Fruit fly (Drosophila melanogaster) whole organism, embryonic: ENCODE measurements around the gene Rh2.
A peak's percentile ranks its signal among the peaks of the same experiment; 100 is the strongest.

Experiments
- ATbp ChIP-seq: fragments of 200-800 bp; sonication (Bioruptor generic); optimal IDR thresholded peaks from 2 replicates; lab custom pipeline; 2017; ENCODE audit warnings: missing biosample characterization, mild to moderate bottlenecking, missing genetic modification characterization, missing genetic modification reagents
- Awh ChIP-seq: fragments of 200-800 bp; sonication (Bioruptor generic); IDR thresholded peaks from 2 replicates; pipeline ENCODE4, ENCODE4 v1.3.6; 2022; ENCODE audit warnings: missing biosample characterization, missing genetic modification characterization
- B-H1 ChIP-seq: fragments of 200-800 bp; sonication (Bioruptor generic); IDR thresholded peaks from 3 replicates; pipeline ENCODE4 v1.3.6; 2022; ENCODE audit warnings: missing biosample characterization, missing genetic modification characterization
- CG10274 ChIP-seq: fragments of 200-800 bp; sonication (Bioruptor generic); optimal IDR thresholded peaks from 3 replicates; lab custom pipeline; 2017; ENCODE audit warnings: missing biosample characterization, mild to moderate bottlenecking, missing genetic modification characterization
- CG11456 ChIP-seq: fragments of 200-800 bp; sonication (Bioruptor generic); IDR thresholded peaks from 3 replicates; pipeline ENCODE4 v1.3.6; 2022; ENCODE audit warnings: missing biosample characterization, missing genetic modification characterization
- CG11696 ChIP-seq: fragments of 200-800 bp; sonication (Bioruptor generic); IDR thresholded peaks from 2 replicates; pipeline ENCODE4 v1.3.6; 2022; ENCODE audit warnings: missing biosample characterization, missing genetic modification characterization
- CG12391 ChIP-seq: fragments of 200-800 bp; sonication (Bioruptor generic); optimal IDR thresholded peaks from 3 replicates; lab custom pipeline; 2018; ENCODE audit warnings: missing biosample characterization, mild to moderate bottlenecking, missing genetic modification characterization, moderate library complexity
- CG15011 ChIP-seq: fragments of 200-800 bp; sonication (Bioruptor generic); optimal IDR thresholded peaks from 3 replicates; lab custom pipeline; 2018; ENCODE audit warnings: missing biosample characterization, mild to moderate bottlenecking, missing genetic modification characterization
- CG1602 ChIP-seq: fragments of 200-800 bp; sonication (Bioruptor generic); optimal IDR thresholded peaks from 3 replicates; lab custom pipeline; 2016; ENCODE audit warnings: missing biosample characterization, missing genetic modification characterization
- CG17328 ChIP-seq: fragments of 200-800 bp; sonication (Bioruptor generic); IDR thresholded peaks from 2 replicates; pipeline ENCODE4 v1.3.6; 2022; ENCODE audit warnings: missing biosample characterization, missing genetic modification characterization
- CG17359 ChIP-seq: fragments of 200-800 bp; sonication (Bioruptor generic); optimal IDR thresholded peaks from 3 replicates; lab custom pipeline; 2018; ENCODE audit warnings: missing biosample characterization, mild to moderate bottlenecking, missing genetic modification characterization, moderate library complexity
- CG17912 ChIP-seq: fragments of 200-800 bp; sonication (Bioruptor generic); optimal IDR thresholded peaks from 2 replicates; lab custom pipeline; 2018; ENCODE audit warnings: missing biosample characterization, mild to moderate bottlenecking, missing genetic modification characterization
- CG2202 ChIP-seq: fragments of 200-800 bp; sonication (Bioruptor generic); optimal IDR thresholded peaks from 2 replicates; lab custom pipeline; 2018; ENCODE audit warnings: missing biosample characterization, mild to moderate bottlenecking, missing genetic modification characterization
- CG30020 ChIP-seq: fragments of 200-800 bp; optimal IDR thresholded peaks from 2 replicates; lab custom pipeline; 2019; ENCODE audit warnings: missing biosample characterization, mild to moderate bottlenecking, missing genetic modification characterization, moderate library complexity
- CG3838 ChIP-seq: fragments of 200-800 bp; sonication (Bioruptor generic); optimal IDR thresholded peaks from 3 replicates; lab custom pipeline; 2016; ENCODE audit warnings: missing biosample characterization, missing genetic modification characterization
- CG6854 ChIP-seq: fragments of 200-800 bp; sonication (Bioruptor generic); optimal IDR thresholded peaks from 3 replicates; lab custom pipeline; 2017; ENCODE audit warnings: missing biosample characterization, mild to moderate bottlenecking, missing genetic modification characterization
- CG8281 ChIP-seq: fragments of 200-800 bp; sonication (Bioruptor generic); optimal IDR thresholded peaks from 2 replicates; lab custom pipeline; 2018; ENCODE audit warnings: missing biosample characterization, mild to moderate bottlenecking, missing genetic modification characterization, moderate library complexity
- CG8359 ChIP-seq: fragments of 200-800 bp; sonication (Bioruptor generic); optimal IDR thresholded peaks from 2 replicates; lab custom pipeline; 2017; ENCODE audit warnings: missing biosample characterization, mild to moderate bottlenecking, missing genetic modification characterization, borderline replicate concordance
- CG8765 ChIP-seq: fragments of 200-800 bp; sonication (Bioruptor generic); IDR thresholded peaks from 2 replicates; pipeline ENCODE4 v1.3.6; 2022; ENCODE audit warnings: missing biosample characterization, missing genetic modification characterization
- CG9876 ChIP-seq: fragments of 200-800 bp; sonication (Bioruptor generic); optimal IDR thresholded peaks from 2 replicates; lab custom pipeline; 2016; ENCODE audit warnings: missing biosample characterization, missing genetic modification characterization
- Fer1 ChIP-seq: fragments of 200-800 bp; sonication (Bioruptor generic); optimal IDR thresholded peaks from 2 replicates; lab custom pipeline; 2017; ENCODE audit warnings: missing biosample characterization, mild to moderate bottlenecking, missing genetic modification characterization
- HmgZ ChIP-seq: fragments of 200-800 bp; sonication (Bioruptor generic); optimal IDR thresholded peaks from 2 replicates; lab custom pipeline; 2018; ENCODE audit warnings: missing biosample characterization, mild to moderate bottlenecking, missing genetic modification characterization
- Mes4 ChIP-seq: fragments of 200-800 bp; sonication (Bioruptor generic); optimal IDR thresholded peaks from 2 replicates; lab custom pipeline; 2016; ENCODE audit warnings: missing biosample characterization, missing genetic modification characterization
- NC2α ChIP-seq: fragments of 200-800 bp; sonication (Bioruptor generic); optimal IDR thresholded peaks from 2 replicates; lab custom pipeline; 2016; ENCODE audit warnings: missing biosample characterization, missing genetic modification characterization
- Optix ChIP-seq: fragments of 200-800 bp; sonication (Bioruptor generic); IDR thresholded peaks from 3 replicates; pipeline ENCODE4 v1.3.6; 2022; ENCODE audit warnings: missing biosample characterization, missing genetic modification characterization
- Tbp ChIP-seq: fragments of >200 bp; optimal IDR thresholded peaks from 2 replicates; lab custom pipeline; 2018; ENCODE audit warnings: missing biosample characterization, missing genetic modification characterization
- bab2 ChIP-seq: fragments of 200-800 bp; sonication (Bioruptor generic); optimal IDR thresholded peaks from 2 replicates; lab custom pipeline; 2016; ENCODE audit warnings: missing biosample characterization, missing genetic modification characterization
- chif ChIP-seq, 2 experiments: fragments of 200-800 bp; sonication (Bioruptor generic); optimal IDR thresholded peaks; 3 replicates each; lab custom pipeline; 2016; ENCODE audit warnings: missing biosample characterization in 2 of 2, missing genetic modification characterization in 2 of 2
- disco-r ChIP-seq: fragments of 200-800 bp; sonication (Bioruptor generic); optimal IDR thresholded peaks from 2 replicates; lab custom pipeline; 2016; ENCODE audit warnings: missing biosample characterization, missing genetic modification characterization
- dpn ChIP-seq, 2 experiments: fragments of 200-800 bp; sonication (Bioruptor generic); optimal IDR thresholded peaks; 3 replicates each; lab custom pipeline; 2016; ENCODE audit warnings: missing biosample characterization in 2 of 2, missing genetic modification characterization in 2 of 2
- ems ChIP-seq: fragments of 200-800 bp; sonication (Bioruptor generic); optimal IDR thresholded peaks from 3 replicates; lab custom pipeline; 2016; ENCODE audit warnings: missing biosample characterization, missing genetic modification characterization
- esg ChIP-seq: fragments of 200-800 bp; sonication (Bioruptor generic); conservative IDR thresholded peaks from 2 replicates; pipeline ENCODE4 v1.3.6; 2022; ENCODE audit warnings: missing biosample characterization, missing genetic modification characterization
- fru ChIP-seq: fragments of >200 bp; optimal IDR thresholded peaks from 2 replicates; lab custom pipeline; 2017
- gem ChIP-seq: fragments of 200-800 bp; sonication (Bioruptor generic); optimal IDR thresholded peaks from 2 replicates; lab custom pipeline; 2019; ENCODE audit warnings: missing biosample characterization, mild to moderate bottlenecking, missing genetic modification characterization, moderate library complexity
- gt ChIP-seq: fragments of 200-800 bp; sonication (Bioruptor generic); IDR thresholded peaks from 2 replicates; pipeline ENCODE4 v1.3.6; 2022; ENCODE audit warnings: missing biosample characterization, missing genetic modification characterization
- hkb ChIP-seq, 2 experiments: fragments of 200-800 bp in 1 of 2; fragments of >200 bp in 1 of 2; sonication (Bioruptor generic) in 1 of 2; IDR thresholded peaks in 1 of 2; optimal IDR thresholded peaks in 1 of 2; 2 replicates each; pipeline versions ENCODE4 v1.3.6 to Lab custom; 2017 to 2022; ENCODE audit warnings: missing biosample characterization in 1 of 2, missing genetic modification characterization in 1 of 2
- insv ChIP-seq, 2 experiments: fragments of 200-800 bp; sonication (Bioruptor generic); optimal IDR thresholded peaks; 3 replicates each; lab custom pipeline; 2016 to 2018; ENCODE audit warnings: missing biosample characterization in 2 of 2, missing genetic modification characterization in 2 of 2
- lab ChIP-seq: fragments of 200-800 bp; sonication (Bioruptor generic); optimal IDR thresholded peaks from 3 replicates; lab custom pipeline; 2017; ENCODE audit warnings: missing biosample characterization, missing genetic modification characterization, mild to moderate bottlenecking, moderate library complexity, missing genetic modification reagents
- luna ChIP-seq: fragments of 200-800 bp; sonication (Bioruptor generic); optimal IDR thresholded peaks from 2 replicates; lab custom pipeline; 2016; ENCODE audit warnings: missing biosample characterization, missing genetic modification characterization
- pum ChIP-seq: fragments of 200-800 bp; sonication (Bioruptor generic); optimal IDR thresholded peaks from 2 replicates; lab custom pipeline; 2016; ENCODE audit warnings: missing biosample characterization, missing genetic modification characterization
- run ChIP-seq: fragments of 200-800 bp; sonication (Bioruptor generic); optimal IDR thresholded peaks from 3 replicates; lab custom pipeline; 2018; ENCODE audit warnings: missing biosample characterization, mild to moderate bottlenecking, missing genetic modification characterization
- sc ChIP-seq, 3 experiments: fragments of >200 bp in 2 of 3; fragments of 200-800 bp in 1 of 3; sonication (Bioruptor generic) in 1 of 3; optimal IDR thresholded peaks; 2 replicates in 2 of 3; 3 replicates in 1 of 3; lab custom pipeline; 2017; ENCODE audit warnings: mild to moderate bottlenecking in 1 of 3, missing biosample characterization in 1 of 3, missing genetic modification characterization in 1 of 3, missing genetic modification reagents in 1 of 3
- scrt ChIP-seq: fragments of 200-800 bp; sonication (Bioruptor generic); optimal IDR thresholded peaks from 2 replicates; lab custom pipeline; 2018; ENCODE audit warnings: missing biosample characterization, mild to moderate bottlenecking, missing genetic modification characterization, moderate library complexity
- sim ChIP-seq: fragments of 200-800 bp; sonication (Bioruptor generic); IDR thresholded peaks from 2 replicates; pipeline ENCODE4 v1.3.6; 2022; ENCODE audit warnings: missing biosample characterization, missing genetic modification characterization
- tap ChIP-seq: fragments of 200-800 bp; optimal IDR thresholded peaks from 3 replicates; lab custom pipeline; 2019; ENCODE audit warnings: missing biosample characterization, mild to moderate bottlenecking, missing genetic modification characterization, moderate library complexity
- toy ChIP-seq: fragments of 200-800 bp; sonication (Bioruptor generic); IDR thresholded peaks from 2 replicates; pipeline ENCODE4 v1.3.6; 2022; ENCODE audit warnings: missing biosample characterization, missing genetic modification characterization
- trem ChIP-seq: fragments of 200-800 bp; optimal IDR thresholded peaks from 3 replicates; lab custom pipeline; 2019; ENCODE audit warnings: missing biosample characterization, mild to moderate bottlenecking, missing genetic modification characterization, moderate library complexity
- ttk ChIP-seq: fragments of 200-800 bp; sonication (Bioruptor generic); IDR thresholded peaks from 2 replicates; pipeline ENCODE4 v2.1.2; 2022; ENCODE audit warnings: missing biosample characterization, missing genetic modification characterization
- tx ChIP-seq: fragments of 200-800 bp; sonication (Bioruptor generic); optimal IDR thresholded peaks from 2 replicates; lab custom pipeline; 2016; ENCODE audit warnings: missing biosample characterization, missing genetic modification characterization
- vfl ChIP-seq: fragments of 200-800 bp; sonication (Bioruptor generic); optimal IDR thresholded peaks from 2 replicates; lab custom pipeline; 2016; ENCODE audit warnings: missing biosample characterization, missing genetic modification characterization
- zf30C ChIP-seq: fragments of 200-800 bp; sonication (Bioruptor generic); optimal IDR thresholded peaks from 3 replicates; lab custom pipeline; 2018; ENCODE audit warnings: missing biosample characterization, mild to moderate bottlenecking, missing genetic modification characterization

Rh2 gene

DNA sequence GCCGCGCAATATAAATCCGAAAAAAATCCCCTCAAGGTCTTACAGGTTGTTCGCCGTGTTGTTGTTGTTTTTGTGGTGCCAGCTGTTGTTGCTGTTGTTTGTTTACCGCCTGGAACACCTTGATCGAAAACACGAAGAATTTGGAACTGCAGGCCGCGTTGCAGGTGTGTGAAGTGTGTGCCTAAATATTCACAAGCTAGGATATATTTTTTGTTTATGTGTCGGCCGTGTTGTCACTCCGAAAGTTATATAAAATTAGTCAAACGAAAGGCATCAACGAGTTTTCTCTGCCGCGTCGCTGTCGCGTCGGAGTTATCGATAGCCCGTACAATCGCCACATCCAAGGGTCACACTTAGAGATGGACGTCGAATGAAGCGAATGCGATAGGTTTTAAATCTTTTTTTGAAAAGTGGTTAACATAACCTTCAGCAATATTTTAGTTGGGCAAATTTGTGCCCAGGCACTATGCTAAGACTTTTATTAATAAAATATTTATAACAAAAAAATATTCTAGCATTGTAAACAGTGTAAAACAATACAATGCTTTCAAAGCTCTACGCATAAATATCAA lies 29.2 kb downstream of the Rh2 start, which contains the start of gene Mpc1 (continued):
- TF ChIP-seq insv (GFP tag; optimal IDR thresholded peaks at IDR 0.05; lab: Kevin White, UChicago) (peak in 1 of 2 experiments; percentile 8), CG8281 (tag; lab: Kevin White, UChicago) (no peak), CG15011 (GFP tag; lab: Kevin White, UChicago) (no peak), Tbp (GFP tag; lab: Kevin White, UChicago) (no peak), CG10274 (GFP tag; lab: Kevin White, UChicago) (no peak), CG12391 (tag; lab: Kevin White, UChicago) (peak; percentile 57), CG30020 (tag; lab: Kevin White, UChicago) (peak; percentile 46), CG17328 (GFP tag; lab: Robert Waterston, UW) (no peak), chif (GFP tag; optimal IDR thresholded peaks at IDR 0.05; lab: Kevin White, UChicago) (no peak), ATbp (GFP tag; lab: Kevin White, UChicago) (no peak), gem (tag; lab: Kevin White, UChicago) (peak; percentile 43), pum (GFP tag; lab: Kevin White, UChicago) (no peak), Optix (GFP tag; lab: Robert Waterston, UW) (no peak), Mes4 (GFP tag; lab: Kevin White, UChicago) (no peak), disco-r (GFP tag; lab: Kevin White, UChicago) (no peak), CG17912 (no peak), sim (GFP tag; lab: Robert Waterston, UW) (no peak), tap (tag; lab: Kevin White, UChicago) (no peak), fru (no peak), CG6854 (GFP tag; lab: Kevin White, UChicago) (no peak), luna (GFP tag; lab: Kevin White, UChicago) (no peak), ems (GFP tag; lab: Kevin White, UChicago) (no peak), CG8359 (GFP tag; lab: Kevin White, UChicago) (no peak), run (tag; lab: Kevin White, UChicago) (no peak), trem (tag; lab: Kevin White, UChicago) (no peak), vfl (no peak), zf30C (GFP tag; lab: Kevin White, UChicago) (no peak), NC2α (GFP tag; lab: Kevin White, UChicago) (no peak), gt (GFP tag; lab: Robert Waterston, UW) (no peak), CG9876 (GFP tag; lab: Kevin White, UChicago) (no peak), CG2202 (tag; lab: Kevin White, UChicago) (no peak), hkb (optimal IDR thresholded peaks at IDR 0.05; lab: Kevin White, UChicago) (no peak), hkb (GFP tag; IDR thresholded peaks at IDR 0.05; lab: Robert Waterston, UW) (no peak), CG8765 (GFP tag; lab: Robert Waterston, UW) (no peak), CG11456 (GFP tag; lab: Robert Waterston, UW) (0 out of 3 replicates have a peak, but pooled peaks have one; percentile 54), Awh (GFP tag; lab: Robert Waterston, UW) (no peak), CG1602 (GFP tag; lab: Kevin White, UChicago) (no peak), toy (GFP tag; lab: Robert Waterston, UW) (no peak), lab (GFP tag; lab: Kevin White, UChicago) (no peak), dpn (GFP tag; optimal IDR thresholded peaks at IDR 0.05; lab: Kevin White, UChicago) (no peak), Fer1 (GFP tag; lab: Kevin White, UChicago) (peak; percentile 22), B-H1 (no peak), sc (optimal IDR thresholded peaks at IDR 0.05; lab: Kevin White, UChicago) (no peak), sc (GFP tag; optimal IDR thresholded peaks at IDR 0.05; lab: Kevin White, UChicago) (no peak), bab2 (no peak), scrt (GFP tag; lab: Kevin White, UChicago) (peak; percentile 63), tx (GFP tag; lab: Kevin White, UChicago) (no peak), CG11696 (no peak), esg (no peak), CG17359 (tag; lab: Kevin White, UChicago) (no peak), CG3838 (GFP tag; lab: Kevin White, UChicago) (no peak), HmgZ (tag; lab: Kevin White, UChicago) (no peak), ttk (no peak)
